Fruit fly (Drosophila melanogaster) whole organism, prepupa: ENCODE measurements around the gene Nedd8.

Source experiments
- Blimp-1 ChIP-seq: fragments of 200-800 bp; sonication (Bioruptor generic); optimal IDR thresholded peaks from 3 replicates; lab custom pipeline; 2017; ENCODE audit warnings: missing biosample characterization, missing genetic modification characterization, mild to moderate bottlenecking, moderate library complexity, missing genetic modification reagents
- CG10631 ChIP-seq: fragments of 200-800 bp; sonication (Bioruptor generic); optimal IDR thresholded peaks from 2 replicates; lab custom pipeline; 2016; ENCODE audit warnings: missing biosample characterization, missing genetic modification characterization
- CG10669 ChIP-seq: fragments of 200-800 bp; sonication (Bioruptor generic); optimal IDR thresholded peaks from 3 replicates; lab custom pipeline; 2018; ENCODE audit warnings: missing biosample characterization, mild to moderate bottlenecking, missing genetic modification characterization, moderate library complexity
- CG11294 ChIP-seq: fragments of 200-800 bp; sonication (Bioruptor generic); IDR thresholded peaks from 2 replicates; pipeline ENCODE4 v1.3.6; 2022; ENCODE audit warnings: missing biosample characterization, missing genetic modification characterization
- CG11762 ChIP-seq: fragments of 200-800 bp; sonication (Bioruptor generic); optimal IDR thresholded peaks from 3 replicates; lab custom pipeline; 2016; ENCODE audit warnings: missing biosample characterization, missing genetic modification characterization; ENCODE audit not compliant: insufficient read depth
- CG11902 ChIP-seq: fragments of 200-800 bp; sonication (Bioruptor generic); optimal IDR thresholded peaks from 3 replicates; lab custom pipeline; 2016; ENCODE audit warnings: missing biosample characterization, missing genetic modification characterization
- CG1621 ChIP-seq: fragments of 200-800 bp; sonication (Bioruptor generic); optimal IDR thresholded peaks from 3 replicates; lab custom pipeline; 2018; ENCODE audit warnings: missing biosample characterization, mild to moderate bottlenecking, missing genetic modification characterization
- CG16779 ChIP-seq: fragments of 200-800 bp; sonication (Bioruptor generic); optimal IDR thresholded peaks from 3 replicates; lab custom pipeline; 2017; ENCODE audit warnings: missing biosample characterization, mild to moderate bottlenecking, missing genetic modification characterization
- CG3032 ChIP-seq: fragments of 200-800 bp; optimal IDR thresholded peaks from 2 replicates; lab custom pipeline; 2019; ENCODE audit warnings: missing biosample characterization, mild to moderate bottlenecking, missing genetic modification characterization, moderate library complexity
- CG31627 ChIP-seq: fragments of 200-800 bp; sonication (Bioruptor generic); optimal IDR thresholded peaks from 3 replicates; lab custom pipeline; 2016; ENCODE audit warnings: missing biosample characterization, missing genetic modification characterization
- CG34406 ChIP-seq: fragments of 200-800 bp; sonication (Bioruptor generic); optimal IDR thresholded peaks from 3 replicates; lab custom pipeline; 2016; ENCODE audit warnings: missing biosample characterization, missing genetic modification characterization
- CG3919 ChIP-seq: fragments of 200-800 bp; sonication (Bioruptor generic); optimal IDR thresholded peaks from 3 replicates; lab custom pipeline; 2016; ENCODE audit warnings: missing biosample characterization, missing genetic modification characterization
- CG6163 ChIP-seq: fragments of 200-800 bp; sonication (Bioruptor generic); IDR thresholded peaks from 3 replicates; pipeline ENCODE4 v1.3.6; 2022; ENCODE audit warnings: missing biosample characterization, missing genetic modification characterization
- CG6792 ChIP-seq: fragments of 200-800 bp; sonication (Bioruptor generic); optimal IDR thresholded peaks from 3 replicates; lab custom pipeline; 2016; ENCODE audit warnings: missing biosample characterization, missing genetic modification characterization
- CG6808 ChIP-seq: fragments of 200-800 bp; sonication (Bioruptor generic); optimal IDR thresholded peaks from 3 replicates; lab custom pipeline; 2017; ENCODE audit warnings: missing biosample characterization, missing genetic modification characterization, mild to moderate bottlenecking, moderate library complexity, missing genetic modification reagents
- CG8319 ChIP-seq: fragments of 200-800 bp; sonication (Bioruptor generic); optimal IDR thresholded peaks from 3 replicates; lab custom pipeline; 2016; ENCODE audit warnings: missing biosample characterization, missing genetic modification characterization
- CG8632 ChIP-seq: fragments of 200-800 bp; sonication (Bioruptor generic); optimal IDR thresholded peaks from 3 replicates; lab custom pipeline; 2016; ENCODE audit warnings: missing biosample characterization, missing genetic modification characterization
- CG9139 ChIP-seq: fragments of 200-800 bp; sonication (Bioruptor generic); optimal IDR thresholded peaks from 3 replicates; lab custom pipeline; 2017; ENCODE audit warnings: missing biosample characterization, mild to moderate bottlenecking, missing genetic modification characterization
- Eip78C ChIP-seq: fragments of 200-800 bp; sonication (Bioruptor generic); peaks from one replicate; lab custom pipeline; 2016; ENCODE audit warnings: missing biosample characterization, missing genetic modification characterization
- Eip93F ChIP-seq: fragments of 200-800 bp; sonication (Bioruptor generic); optimal IDR thresholded peaks from 2 replicates; lab custom pipeline; 2016; ENCODE audit warnings: missing biosample characterization, mild to moderate bottlenecking, missing genetic modification characterization
- Ets21C ChIP-seq: fragments of 200-800 bp; sonication (Bioruptor generic); optimal IDR thresholded peaks from 3 replicates; lab custom pipeline; 2016; ENCODE audit warnings: missing biosample characterization, missing genetic modification characterization
- Ets96B ChIP-seq: fragments of 200-800 bp; optimal IDR thresholded peaks from 2 replicates; lab custom pipeline; 2019; ENCODE audit warnings: missing biosample characterization, mild to moderate bottlenecking, missing genetic modification characterization, moderate library complexity
- Hr38 ChIP-seq: sonication (Bioruptor generic); optimal IDR thresholded peaks from 2 replicates; lab custom pipeline; 2016; ENCODE audit warnings: missing biosample characterization, missing genetic modification characterization
- Hr39 ChIP-seq: fragments of 200-800 bp; sonication (Bioruptor generic); optimal IDR thresholded peaks from 2 replicates; lab custom pipeline; 2016; ENCODE audit warnings: missing biosample characterization, missing genetic modification characterization
- Hr4 ChIP-seq: fragments of 200-800 bp; sonication (Bioruptor generic); optimal IDR thresholded peaks from 3 replicates; lab custom pipeline; 2016; ENCODE audit warnings: missing biosample characterization, missing genetic modification characterization
- Lpt ChIP-seq: fragments of 200-800 bp; sonication (Bioruptor generic); optimal IDR thresholded peaks from 3 replicates; lab custom pipeline; 2016; ENCODE audit warnings: missing biosample characterization, missing genetic modification characterization
- Met ChIP-seq: fragments of 200-800 bp; sonication (Bioruptor generic); optimal IDR thresholded peaks from 3 replicates; lab custom pipeline; 2016; ENCODE audit warnings: missing biosample characterization, missing genetic modification characterization
- Smox ChIP-seq: fragments of 200-800 bp; sonication (Bioruptor generic); optimal IDR thresholded peaks from 3 replicates; lab custom pipeline; 2016; ENCODE audit warnings: missing biosample characterization, missing genetic modification characterization
- Sox102F ChIP-seq: fragments of 200-800 bp; sonication (Bioruptor generic); optimal IDR thresholded peaks from 2 replicates; lab custom pipeline; 2016; ENCODE audit warnings: missing biosample characterization, mild to moderate bottlenecking, missing genetic modification characterization
- Sox15 ChIP-seq: fragments of 200-800 bp; sonication (Bioruptor generic); optimal IDR thresholded peaks from 3 replicates; lab custom pipeline; 2016; ENCODE audit warnings: missing biosample characterization, missing genetic modification characterization
- achi ChIP-seq: fragments of 200-800 bp; sonication (Bioruptor generic); optimal IDR thresholded peaks from 3 replicates; lab custom pipeline; 2016; ENCODE audit warnings: missing biosample characterization, missing genetic modification characterization
- acj6 ChIP-seq: fragments of 200-800 bp; sonication (Bioruptor generic); optimal IDR thresholded peaks from 3 replicates; lab custom pipeline; 2016; ENCODE audit warnings: missing biosample characterization, missing genetic modification characterization
- cyc ChIP-seq: fragments of 200-800 bp; sonication (Bioruptor generic); optimal IDR thresholded peaks from 3 replicates; lab custom pipeline; 2016; ENCODE audit warnings: missing biosample characterization, missing genetic modification characterization
- dac ChIP-seq: fragments of 200-800 bp; sonication (Bioruptor generic); optimal IDR thresholded peaks from 2 replicates; lab custom pipeline; 2017; ENCODE audit warnings: missing biosample characterization, mild to moderate bottlenecking, missing genetic modification characterization
- dsx ChIP-seq: fragments of 200-800 bp; optimal IDR thresholded peaks from 3 replicates; lab custom pipeline; 2019; ENCODE audit warnings: missing biosample characterization, mild to moderate bottlenecking, missing genetic modification characterization, moderate library complexity; ENCODE audit not compliant: poor library complexity, severe bottlenecking
- esn ChIP-seq: fragments of 200-800 bp; sonication (Bioruptor generic); optimal IDR thresholded peaks from 2 replicates; lab custom pipeline; 2016; ENCODE audit warnings: missing biosample characterization, mild to moderate bottlenecking, missing genetic modification characterization, moderate library complexity
- fd59A ChIP-seq: fragments of 200-800 bp; sonication (Bioruptor generic); optimal IDR thresholded peaks from 2 replicates; lab custom pipeline; 2017; ENCODE audit warnings: missing biosample characterization, mild to moderate bottlenecking, missing genetic modification characterization, missing genetic modification reagents
- lz ChIP-seq: fragments of 200-800 bp; sonication (Bioruptor generic); optimal IDR thresholded peaks from 3 replicates; lab custom pipeline; 2016; ENCODE audit warnings: missing biosample characterization, missing genetic modification characterization
- pdm3 ChIP-seq: fragments of 200-800 bp; sonication (Bioruptor generic); optimal IDR thresholded peaks from 3 replicates; lab custom pipeline; 2016; ENCODE audit warnings: missing biosample characterization, missing genetic modification characterization
- salr ChIP-seq, 2 experiments: fragments of 200-800 bp; sonication (Bioruptor generic); optimal IDR thresholded peaks; 3 replicates each; lab custom pipeline; 2016 to 2018; ENCODE audit warnings: missing biosample characterization in 2 of 2, missing genetic modification characterization in 2 of 2, mild to moderate bottlenecking in 1 of 2
- ss ChIP-seq, 2 experiments: fragments of 200-800 bp; sonication (Bioruptor generic); optimal IDR thresholded peaks; 2 replicates in 1 of 2; 3 replicates in 1 of 2; lab custom pipeline; 2017 to 2018; ENCODE audit warnings: mild to moderate bottlenecking in 2 of 2, missing biosample characterization in 2 of 2, missing genetic modification characterization in 2 of 2, moderate library complexity in 1 of 2
- svp ChIP-seq: fragments of 200-800 bp; sonication (Bioruptor generic); peaks from one replicate; lab custom pipeline; 2016; ENCODE audit warnings: missing biosample characterization, missing genetic modification characterization
- topi ChIP-seq: fragments of 200-800 bp; sonication (Bioruptor generic); optimal IDR thresholded peaks from 3 replicates; lab custom pipeline; 2016; ENCODE audit warnings: missing biosample characterization, missing genetic modification characterization

Nedd8 gene

dm6 chr2L:18924642-18925244 is 26.9 kb downstream of the Nedd8 start:
- TF ChIP-seq Eip93F: no peak
- TF ChIP-seq Met (GFP tag; lab: Kevin White, UChicago): no peak

dm6 chr2L:18921246-18921645 is 30.4 kb downstream of the Nedd8 start:
- TF ChIP-seq Eip78C (GFP tag; lab: Kevin White, UChicago) (peak; percentile 71), CG34406 (GFP tag; lab: Kevin White, UChicago) (peak; percentile 9), CG10631 (GFP tag; lab: Kevin White, UChicago) (no peak), CG3032 (no peak), CG1621 (tag; lab: Kevin White, UChicago) (no peak), ss (GFP tag; optimal IDR thresholded peaks at IDR 0.05; lab: Kevin White, UChicago) (no peak), svp (GFP tag; lab: Kevin White, UChicago) (peak; percentile 56), acj6 (no peak), Ets21C (GFP tag; lab: Kevin White, UChicago) (peak; percentile 21), CG11762 (no peak), CG10669 (GFP tag; lab: Kevin White, UChicago) (no peak), Blimp-1 (GFP tag; lab: Kevin White, UChicago) (no peak), Met (GFP tag; lab: Kevin White, UChicago) (peak; percentile 19), dac (GFP tag; lab: Kevin White, UChicago) (no peak), pdm3 (GFP tag; lab: Kevin White, UChicago) (no peak), lz (GFP tag; lab: Kevin White, UChicago) (peak; percentile 40), topi (GFP tag; lab: Kevin White, UChicago) (peak; percentile 15), Ets96B (tag; lab: Kevin White, UChicago) (peak; percentile 18), dsx (GFP tag; lab: Kevin White, UChicago) (no peak), CG11294 (GFP tag; lab: Robert Waterston, UW) (no peak), CG9139 (GFP tag; lab: Kevin White, UChicago) (no peak), CG3919 (GFP tag; lab: Kevin White, UChicago) (peak; percentile 18), CG8632 (GFP tag; lab: Kevin White, UChicago) (no peak), Sox102F (peak; percentile 34), CG6792 (GFP tag; lab: Kevin White, UChicago) (no peak), esn (GFP tag; lab: Kevin White, UChicago) (peak; percentile 33), Smox (peak; percentile 46), Hr39 (GFP tag; lab: Kevin White, UChicago) (peak; percentile 28), cyc (GFP tag; lab: Kevin White, UChicago) (peak; percentile 33), achi (GFP tag; lab: Kevin White, UChicago) (no peak), Lpt (GFP tag; lab: Kevin White, UChicago) (no peak), CG31627 (GFP tag; lab: Kevin White, UChicago) (peak; percentile 41)

dm6 chr2L:18919474-18919873 is 32.2 kb downstream of the Nedd8 start:
- TF ChIP-seq CG6163: no peak
- TF ChIP-seq CG6808: no peak
- TF ChIP-seq CG6792 (GFP tag; lab: Kevin White, UChicago): no peak
- no peak for TF ChIP-seq Eip78C (GFP tag; lab: Kevin White, UChicago)
- no peak for TF ChIP-seq CG10669 (GFP tag; lab: Kevin White, UChicago)
- no peak for TF ChIP-seq Hr4 (GFP tag; lab: Kevin White, UChicago)
- TF ChIP-seq Hr38 (GFP tag; lab: Kevin White, UChicago): no peak
- TF ChIP-seq salr (GFP tag; optimal IDR thresholded peaks at IDR 0.05; lab: Kevin White, UChicago): no peak
- no peak for TF ChIP-seq CG11902
- TF ChIP-seq achi (GFP tag; lab: Kevin White, UChicago): no peak
- TF ChIP-seq acj6: no peak
- no peak for TF ChIP-seq CG16779 (tag; lab: Kevin White, UChicago)
- no peak for TF ChIP-seq Sox102F
- TF ChIP-seq dac (GFP tag; lab: Kevin White, UChicago): no peak
- no peak for TF ChIP-seq Sox15 (GFP tag; lab: Kevin White, UChicago)
- no peak for TF ChIP-seq CG8319 (GFP tag; lab: Kevin White, UChicago)
- no peak for TF ChIP-seq Ets96B (tag; lab: Kevin White, UChicago)
- TF ChIP-seq fd59A (GFP tag; lab: Kevin White, UChicago): no peak
